Worm (Caenorhabditis elegans) whole organism, L4/young adult: Measurements from ENCODE around the gene F13B9.2.

Experiments
- W03F9.2 ChIP-seq: fragments of 150-350 bp; optimal IDR thresholded peaks from 2 replicates; lab custom pipeline; 2014; ENCODE audit warnings: missing biosample characterization, missing genetic modification characterization
- him-1 ChIP-seq: sonication (generic microtip); optimal IDR thresholded peaks from 2 replicates; lab custom pipeline; 2016; ENCODE audit warnings: missing genotype, missing genetic modification reagents, missing genetic modification characterization, missing compliant biosample characterization

ce11 chrX:8274869-8275268 is 10.6 kb upstream of the F13B9.2 start, which contains the start of gene ksr-1:
- TF ChIP-seq him-1 (tag; lab: Kevin White, UChicago) = no peak
- no peak for TF ChIP-seq W03F9.2 (tag; lab: Kevin White, UChicago)
